Worm (Caenorhabditis elegans): Measurements from ENCODE around the gene ify-1.

DNA sequence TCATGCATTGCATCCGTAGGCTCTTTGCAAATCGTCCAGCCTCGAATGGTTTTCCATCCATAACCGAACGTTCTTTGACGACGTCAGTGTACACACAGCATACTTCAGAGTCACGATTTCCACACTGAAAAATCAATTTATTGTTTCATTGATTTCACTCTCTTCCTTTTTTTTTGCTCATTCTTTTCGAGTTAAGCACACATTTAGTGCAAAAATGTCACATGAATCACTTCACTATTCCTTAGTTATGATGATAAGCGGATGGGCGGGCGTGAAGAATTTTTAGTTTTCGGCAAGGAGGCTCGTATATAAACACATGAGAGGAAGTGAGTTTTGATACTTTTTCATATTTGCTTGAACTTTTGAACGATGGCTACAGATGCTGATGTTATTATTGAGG lies 30.5 kb upstream of the ify-1 start, which contains the start of gene txt-9:
- TF ChIP-seq dmd-4 (tag; optimal IDR thresholded peaks at IDR 0.05; ENCODE audit: borderline replicate concordance) (no peak), ama-1 (optimal IDR thresholded peaks at IDR 0.05) (no peak)
